Fruit fly (Drosophila melanogaster) whole organism, embryonic: Measurements from ENCODE around the gene Sps2.
A peak's percentile ranks its signal among the peaks of the same experiment; 100 is the strongest.

Experiments
- BEAF-32 ChIP-seq: fragments of 200-800 bp; sonication (Bioruptor generic); optimal IDR thresholded peaks from 3 replicates; lab custom pipeline; 2017; ENCODE audit warnings: missing biosample characterization, missing genetic modification characterization, mild to moderate bottlenecking, moderate library complexity, missing genetic modification reagents
- CG1024 ChIP-seq: fragments of 200-800 bp; sonication (Bioruptor generic); IDR thresholded peaks from 2 replicates; pipeline ENCODE4 v1.3.6; 2022; ENCODE audit warnings: missing biosample characterization, missing genetic modification characterization
- CG10267 ChIP-seq: fragments of 200-800 bp; sonication (Bioruptor generic); optimal IDR thresholded peaks from 2 replicates; lab custom pipeline; 2018; ENCODE audit warnings: missing biosample characterization, mild to moderate bottlenecking, missing genetic modification characterization, moderate library complexity
- CG10321 ChIP-seq: fragments of 200-800 bp; sonication (Bioruptor generic); IDR thresholded peaks from 2 replicates; pipeline ENCODE4 v1.3.6; 2022; ENCODE audit warnings: missing biosample characterization, missing genetic modification characterization
- CG10565 ChIP-seq: fragments of 200-800 bp; sonication (Bioruptor generic); optimal IDR thresholded peaks from 3 replicates; lab custom pipeline; 2016; ENCODE audit warnings: missing biosample characterization, mild to moderate bottlenecking, missing genetic modification characterization
- CG11247 ChIP-seq: fragments of 200-800 bp; sonication (Bioruptor generic); IDR thresholded peaks from 2 replicates; pipeline ENCODE4 v1.3.6; 2022; ENCODE audit warnings: missing biosample characterization, missing genetic modification characterization
- CG11398 ChIP-seq: fragments of 200-800 bp; sonication (Bioruptor generic); optimal IDR thresholded peaks from 2 replicates; lab custom pipeline; 2016; ENCODE audit warnings: missing biosample characterization, missing genetic modification characterization
- CG1233 ChIP-seq: fragments of 200-800 bp; sonication (Bioruptor generic); optimal IDR thresholded peaks from 4 replicates; lab custom pipeline; 2018; ENCODE audit warnings: missing biosample characterization, mild to moderate bottlenecking, missing genetic modification characterization
- CG16815 ChIP-seq: fragments of 200-800 bp; sonication (Bioruptor generic); optimal IDR thresholded peaks from 3 replicates; lab custom pipeline; 2017; ENCODE audit warnings: missing biosample characterization, mild to moderate bottlenecking, missing genetic modification characterization
- CG17829 ChIP-seq: fragments of 200-800 bp; optimal IDR thresholded peaks from 2 replicates; lab custom pipeline; 2019; ENCODE audit warnings: missing biosample characterization, mild to moderate bottlenecking, missing genetic modification characterization, moderate library complexity
- CG2129 ChIP-seq: fragments of 200-800 bp; sonication (Bioruptor generic); IDR thresholded peaks from 2 replicates; pipeline ENCODE4 v1.3.6; 2022; ENCODE audit warnings: missing biosample characterization, missing genetic modification characterization; ENCODE audit not compliant: partially characterized antibody
- CG30020 ChIP-seq: fragments of 200-800 bp; optimal IDR thresholded peaks from 2 replicates; lab custom pipeline; 2019; ENCODE audit warnings: missing biosample characterization, mild to moderate bottlenecking, missing genetic modification characterization, moderate library complexity
- CG33557 ChIP-seq: fragments of 200-800 bp; sonication (Bioruptor generic); optimal IDR thresholded peaks from 2 replicates; lab custom pipeline; 2019; ENCODE audit warnings: missing biosample characterization, mild to moderate bottlenecking, missing genetic modification characterization, moderate library complexity
- CG34224 ChIP-seq: fragments of 200-800 bp; sonication (Bioruptor generic); IDR thresholded peaks from 3 replicates; pipeline ENCODE4 v1.3.6; 2022; ENCODE audit warnings: missing biosample characterization, missing genetic modification characterization; ENCODE audit not compliant: partially characterized antibody
- CG6683 ChIP-seq: fragments of 200-800 bp; sonication (Bioruptor generic); optimal IDR thresholded peaks from 2 replicates; lab custom pipeline; 2017; ENCODE audit warnings: missing biosample characterization, mild to moderate bottlenecking, missing genetic modification characterization, missing genetic modification reagents
- CG6791 ChIP-seq: fragments of 200-800 bp; sonication (Bioruptor generic); IDR thresholded peaks from 3 replicates; pipeline ENCODE4 v1.3.6; 2022; ENCODE audit warnings: missing biosample characterization, missing genetic modification characterization; ENCODE audit not compliant: partially characterized antibody
- CG7963 ChIP-seq: fragments of 200-800 bp; sonication (Bioruptor generic); IDR thresholded peaks from 3 replicates; pipeline ENCODE4 v1.3.6; 2022; ENCODE audit warnings: missing biosample characterization, missing genetic modification characterization; ENCODE audit not compliant: partially characterized antibody
- CG9437 ChIP-seq: fragments of 200-800 bp; sonication (Bioruptor generic); optimal IDR thresholded peaks from 2 replicates; lab custom pipeline; 2018; ENCODE audit warnings: missing biosample characterization, mild to moderate bottlenecking, missing genetic modification characterization
- CG9797 ChIP-seq: fragments of 200-800 bp; sonication (Bioruptor generic); optimal IDR thresholded peaks from 3 replicates; lab custom pipeline; 2018; ENCODE audit warnings: missing biosample characterization, mild to moderate bottlenecking, missing genetic modification characterization
- Camta ChIP-seq: fragments of 200-800 bp; sonication (Bioruptor generic); optimal IDR thresholded peaks from 2 replicates; lab custom pipeline; 2016; ENCODE audit warnings: missing biosample characterization, missing genetic modification characterization
- D ChIP-seq, 2 experiments: fragments of 200-800 bp in 1 of 2; fragments of >200 bp in 1 of 2; sonication (Bioruptor generic) in 1 of 2; optimal IDR thresholded peaks; 2 replicates in 1 of 2; 3 replicates in 1 of 2; lab custom pipeline; 2017; ENCODE audit warnings: mild to moderate bottlenecking in 1 of 2, missing biosample characterization in 1 of 2, missing genetic modification characterization in 1 of 2, missing genetic modification reagents in 1 of 2
- Dad ChIP-seq: fragments of 200-800 bp; sonication (Bioruptor generic); optimal IDR thresholded peaks from 3 replicates; lab custom pipeline; 2016; ENCODE audit warnings: missing biosample characterization, missing genetic modification characterization
- Ets97D ChIP-seq: fragments of 200-800 bp; sonication (Bioruptor generic); optimal IDR thresholded peaks from 3 replicates; lab custom pipeline; 2016; ENCODE audit warnings: missing biosample characterization, missing genetic modification characterization
- Gsc ChIP-seq: fragments of 200-800 bp; sonication (Bioruptor generic); IDR thresholded peaks from 2 replicates; pipeline ENCODE4 v1.3.6; 2022; ENCODE audit warnings: missing biosample characterization, missing genetic modification characterization
- H2.0 ChIP-seq: fragments of 200-800 bp; sonication (Bioruptor generic); IDR thresholded peaks from 2 replicates; pipeline ENCODE4 v1.3.6; 2022; ENCODE audit warnings: missing biosample characterization, missing genetic modification characterization
- Hr51 ChIP-seq, 2 experiments: fragments of 200-800 bp; sonication (Bioruptor generic); optimal IDR thresholded peaks; 2 replicates in 1 of 2; 3 replicates in 1 of 2; lab custom pipeline; 2016 to 2018; ENCODE audit warnings: missing biosample characterization in 2 of 2, missing genetic modification characterization in 2 of 2, mild to moderate bottlenecking in 1 of 2, moderate library complexity in 1 of 2
- Lhr ChIP-seq: fragments of 200-800 bp; sonication (Bioruptor generic); optimal IDR thresholded peaks from 3 replicates; lab custom pipeline; 2017; ENCODE audit warnings: mild to moderate bottlenecking, missing biosample characterization, missing genetic modification reagents, missing genetic modification characterization
- MBD-R2 ChIP-seq: fragments of 200-800 bp; sonication (Bioruptor generic); IDR thresholded peaks from 2 replicates; pipeline ENCODE4 v1.3.6; 2022; ENCODE audit warnings: missing biosample characterization, missing genetic modification characterization
- Nf-YC ChIP-seq: fragments of 200-800 bp; optimal IDR thresholded peaks from 3 replicates; lab custom pipeline; 2019; ENCODE audit warnings: missing biosample characterization, mild to moderate bottlenecking, missing genetic modification characterization, moderate library complexity
- Sox100B ChIP-seq: fragments of 200-800 bp; sonication (Bioruptor generic); optimal IDR thresholded peaks from 3 replicates; lab custom pipeline; 2018; ENCODE audit warnings: missing biosample characterization, mild to moderate bottlenecking, missing genetic modification characterization
- bcd ChIP-seq: fragments of 200-800 bp; sonication (Bioruptor generic); optimal IDR thresholded peaks from 2 replicates; lab custom pipeline; 2017; ENCODE audit warnings: missing biosample characterization, mild to moderate bottlenecking, missing genetic modification characterization
- gcm2 ChIP-seq: fragments of 200-800 bp; sonication (Bioruptor generic); optimal IDR thresholded peaks from 2 replicates; lab custom pipeline; 2016; ENCODE audit warnings: missing biosample characterization, missing genetic modification characterization
- grau ChIP-seq: fragments of 200-800 bp; optimal IDR thresholded peaks from 3 replicates; lab custom pipeline; 2019; ENCODE audit warnings: missing biosample characterization, mild to moderate bottlenecking, missing genetic modification characterization, moderate library complexity
- hkb ChIP-seq, 2 experiments: fragments of 200-800 bp in 1 of 2; fragments of >200 bp in 1 of 2; sonication (Bioruptor generic) in 1 of 2; IDR thresholded peaks in 1 of 2; optimal IDR thresholded peaks in 1 of 2; 2 replicates each; pipeline versions ENCODE4 v1.3.6 to Lab custom; 2017 to 2022; ENCODE audit warnings: missing biosample characterization in 1 of 2, missing genetic modification characterization in 1 of 2
- lola ChIP-seq, 3 experiments: fragments of >200 bp in 2 of 3; fragments of 200-800 bp in 1 of 3; sonication (Bioruptor generic) in 1 of 3; optimal IDR thresholded peaks; 2 replicates each; lab custom pipeline; 2017 to 2019; ENCODE audit warnings: missing biosample characterization in 3 of 3, missing genetic modification characterization in 3 of 3, mild to moderate bottlenecking in 1 of 3, moderate library complexity in 1 of 3
- nau ChIP-seq: fragments of 200-800 bp; sonication (Bioruptor generic); optimal IDR thresholded peaks from 3 replicates; lab custom pipeline; 2017; ENCODE audit warnings: missing biosample characterization, mild to moderate bottlenecking, missing genetic modification characterization, missing genetic modification reagents
- nmo ChIP-seq: fragments of 200-800 bp; sonication (Bioruptor generic); optimal IDR thresholded peaks from 2 replicates; lab custom pipeline; 2018; ENCODE audit warnings: missing biosample characterization, mild to moderate bottlenecking, missing genetic modification characterization, moderate library complexity
- pan ChIP-seq, 4 experiments: fragments of >200 bp in 3 of 4; fragments of 200-800 bp in 1 of 4; sonication (Bioruptor generic) in 1 of 4; optimal IDR thresholded peaks in 3 of 4; IDR thresholded peaks in 1 of 4; 2 replicates each; pipeline versions ENCODE4 v1.3.6 to Lab custom; 2017 to 2022; ENCODE audit warnings: missing biosample characterization in 2 of 4, missing genetic modification characterization in 2 of 4, mixed read lengths in 1 of 4
- phol ChIP-seq: fragments of 200-800 bp; sonication (Bioruptor generic); optimal IDR thresholded peaks from 3 replicates; lab custom pipeline; 2018; ENCODE audit warnings: missing biosample characterization, mild to moderate bottlenecking, missing genetic modification characterization, moderate library complexity
- row ChIP-seq: fragments of 200-800 bp; sonication (Bioruptor generic); IDR thresholded peaks from 3 replicates; pipeline ENCODE4 v1.3.6; 2022; ENCODE audit warnings: missing biosample characterization, missing genetic modification characterization
- sd ChIP-seq: fragments of 200-800 bp; sonication (Bioruptor generic); optimal IDR thresholded peaks from 3 replicates; lab custom pipeline; 2018; ENCODE audit warnings: missing biosample characterization, mild to moderate bottlenecking, missing genetic modification characterization, moderate library complexity
- sr ChIP-seq: fragments of 200-800 bp; sonication (Bioruptor generic); IDR thresholded peaks from 3 replicates; pipeline ENCODE4 v1.3.6; 2022; ENCODE audit warnings: missing biosample characterization, missing genetic modification characterization
- sug ChIP-seq: fragments of 200-800 bp; optimal IDR thresholded peaks from 2 replicates; lab custom pipeline; 2019; ENCODE audit warnings: missing biosample characterization, mild to moderate bottlenecking, missing genetic modification characterization, moderate library complexity
- toy ChIP-seq: fragments of 200-800 bp; sonication (Bioruptor generic); IDR thresholded peaks from 2 replicates; pipeline ENCODE4 v1.3.6; 2022; ENCODE audit warnings: missing biosample characterization, missing genetic modification characterization
- unc-4 ChIP-seq: fragments of 200-800 bp; sonication (Bioruptor generic); IDR thresholded peaks from 2 replicates; pipeline ENCODE4 v1.3.6; 2022; ENCODE audit warnings: missing biosample characterization, missing genetic modification characterization; ENCODE audit not compliant: partially characterized antibody
- zf30C ChIP-seq: fragments of 200-800 bp; sonication (Bioruptor generic); optimal IDR thresholded peaks from 3 replicates; lab custom pipeline; 2018; ENCODE audit warnings: missing biosample characterization, mild to moderate bottlenecking, missing genetic modification characterization

Gene Sps2

DNA sequence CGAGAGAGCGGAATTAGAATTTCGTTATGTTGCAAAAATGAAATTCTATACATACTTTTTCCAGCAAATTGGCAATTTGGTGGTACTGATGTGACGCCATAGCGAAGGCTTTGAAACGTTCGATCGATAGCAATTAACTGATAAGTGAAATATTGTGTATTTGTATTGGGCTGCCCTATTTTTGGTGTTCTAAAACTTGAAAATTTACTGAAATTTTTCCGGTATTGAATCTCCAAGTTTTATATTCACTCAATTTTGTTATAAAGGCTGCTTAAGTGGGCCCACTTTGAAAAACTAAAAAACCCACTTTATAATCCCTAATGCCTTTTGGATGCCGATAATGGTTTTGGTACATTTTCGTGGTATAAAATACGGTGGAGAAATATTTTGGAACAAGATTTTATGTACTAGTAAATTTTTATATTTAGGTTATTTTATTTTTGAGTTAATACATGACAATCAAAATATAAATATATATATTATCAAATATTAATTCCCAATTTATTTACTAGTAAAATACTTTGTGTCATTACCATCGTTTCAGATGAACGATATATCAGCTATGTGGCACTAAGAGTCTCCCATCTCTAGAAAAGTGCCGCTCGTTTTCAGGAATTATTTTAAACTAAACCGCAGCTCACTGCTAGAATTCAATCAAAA lies 20.1 kb downstream of the Sps2 start, which contains the start of the genes Cand1 and pim (continued):
- no peak for TF ChIP-seq zf30C
- peak; percentile 33 for TF ChIP-seq sug (tag; lab: Kevin White, UChicago)
- TF ChIP-seq unc-4 (GFP tag; lab: Robert Waterston, UW), result peak; percentile 73
- no peak for TF ChIP-seq CG6683 (GFP tag; lab: Kevin White, UChicago)
- TF ChIP-seq Sox100B, result no peak
- TF ChIP-seq Hr51 (GFP tag; optimal IDR thresholded peaks at IDR 0.05; lab: Kevin White, UChicago), result no peak
- no peak for TF ChIP-seq CG1233
- TF ChIP-seq H2.0 (GFP tag; lab: Robert Waterston, UW), result no peak
- no peak for TF ChIP-seq Camta (GFP tag; lab: Kevin White, UChicago)
- peak; percentile 78 for TF ChIP-seq row (GFP tag; lab: Robert Waterston, UW)
- TF ChIP-seq BEAF-32 (GFP tag; lab: Kevin White, UChicago), result peak; percentile 77
- TF ChIP-seq CG6791 (GFP tag; lab: Robert Waterston, UW), result no peak
- no peak for TF ChIP-seq CG11247
- TF ChIP-seq CG11398 (GFP tag; lab: Kevin White, UChicago), result no peak
- TF ChIP-seq nau, result no peak
- TF ChIP-seq CG34224, result peak; percentile 71; the same call in 2 of the 3 replicates
- no peak for TF ChIP-seq CG10321 (GFP tag; lab: Robert Waterston, UW)
- peak; percentile 10 for TF ChIP-seq CG33557
- peak; percentile 73 for TF ChIP-seq nmo (GFP tag; lab: Kevin White, UChicago)
- TF ChIP-seq CG2129, result 0 out of 2 replicates have a peak, but pooled peaks have one; percentile 16
- peak; percentile 97 for TF ChIP-seq CG30020
- no peak for TF ChIP-seq Gsc (GFP tag; lab: Robert Waterston, UW)
- TF ChIP-seq toy (GFP tag; lab: Robert Waterston, UW), result no peak
- no peak for TF ChIP-seq Ets97D (GFP tag; lab: Kevin White, UChicago)
- peak; percentile 59 for TF ChIP-seq CG9797 (GFP tag; lab: Kevin White, UChicago)
- peak; percentile 65 for TF ChIP-seq Nf-YC (tag; lab: Kevin White, UChicago)
- no peak for TF ChIP-seq D (optimal IDR thresholded peaks at IDR 0.05; lab: Kevin White, UChicago)
- no peak for TF ChIP-seq D (GFP tag; optimal IDR thresholded peaks at IDR 0.05; lab: Kevin White, UChicago)
- no peak for TF ChIP-seq CG1024 (GFP tag; lab: Robert Waterston, UW)
- peak; percentile 57 for TF ChIP-seq phol (tag; lab: Kevin White, UChicago)
- TF ChIP-seq lola (GFP tag; optimal IDR thresholded peaks at IDR 0.05; lab: Kevin White, UChicago), result peak in 1 of 3 experiments; percentile 19
- TF ChIP-seq Lhr, result peak; percentile 53
- peak; percentile 50 for TF ChIP-seq sd (tag; lab: Kevin White, UChicago)
- TF ChIP-seq hkb (optimal IDR thresholded peaks at IDR 0.05; lab: Kevin White, UChicago), result no peak
- no peak for TF ChIP-seq hkb (GFP tag; IDR thresholded peaks at IDR 0.05; lab: Robert Waterston, UW)
- TF ChIP-seq CG10565 (GFP tag; lab: Kevin White, UChicago), result no peak
- TF ChIP-seq pan (optimal IDR thresholded peaks at IDR 0.05; lab: Kevin White, UChicago), result no peak
- TF ChIP-seq pan (GFP tag; optimal IDR thresholded peaks at IDR 0.05 in 1 of 2, IDR thresholded peaks at IDR 0.05 in 1 of 2), result no peak
- peak; percentile 36; the same call in 1 of the 3 replicates for TF ChIP-seq CG7963 (GFP tag; lab: Robert Waterston, UW)
- TF ChIP-seq CG10267, result peak; percentile 54
- peak; percentile 69 for TF ChIP-seq CG17829 (tag; lab: Kevin White, UChicago)
- TF ChIP-seq Dad (GFP tag; lab: Kevin White, UChicago), result no peak
- TF ChIP-seq bcd (GFP tag; lab: Kevin White, UChicago), result no peak
- TF ChIP-seq CG16815 (GFP tag; lab: Kevin White, UChicago), result no peak
- TF ChIP-seq gcm2 (GFP tag; lab: Kevin White, UChicago), result no peak
- TF ChIP-seq grau (tag; lab: Kevin White, UChicago), result peak; percentile 26
- no peak for TF ChIP-seq CG9437
- TF ChIP-seq MBD-R2 (GFP tag; lab: Robert Waterston, UW), result peak; percentile 28; the same call in 1 of the 2 replicates
- no peak for TF ChIP-seq sr (GFP tag; lab: Robert Waterston, UW)
